Worm (Caenorhabditis elegans): ENCODE results near the gene T07H3.8.

Gene T07H3.8

ce11 chrII:1601507-1601906 lies 15.1 kb downstream of the T07H3.8 start, which contains the start of gene bath-47:
Gene bath-47 (plus strand): TSS chrII:1601811.
- peak; percentile 59 for TF ChIP-seq elt-2 (tag; optimal IDR thresholded peaks at IDR 0.05)
- no peak for TF ChIP-seq nhr-67 (tag; optimal IDR thresholded peaks at IDR 0.05)
- TF ChIP-seq pqm-1 (tag; optimal IDR thresholded peaks at IDR 0.05), result peak; percentile 36

- TF ChIP-seq nhr-23 (tag; optimal IDR thresholded peaks at IDR 0.05), result no peak
- TF ChIP-seq nhr-77 (tag; optimal IDR thresholded peaks at IDR 0.05), result no peak
- TF ChIP-seq ceh-9 (tag; optimal IDR thresholded peaks at IDR 0.05), result no peak
- TF ChIP-seq nhr-237 (tag; optimal IDR thresholded peaks at IDR 0.05), result no peak
- TF ChIP-seq elt-1 (tag; optimal IDR thresholded peaks at IDR 0.05), result no peak
- no peak for TF ChIP-seq ztf-11 (tag; optimal IDR thresholded peaks at IDR 0.05)
- TF ChIP-seq lsy-12 (tag; optimal IDR thresholded peaks at IDR 0.05), result no peak
- no peak for TF ChIP-seq ama-1 (optimal IDR thresholded peaks at IDR 0.05)
- no peak for TF ChIP-seq jun-1 (tag; optimal IDR thresholded peaks at IDR 0.05)
- no peak for TF ChIP-seq tbx-2 (tag; optimal IDR thresholded peaks at IDR 0.05)
- TF ChIP-seq skn-1 (tag; optimal IDR thresholded peaks at IDR 0.05), result no peak
- no peak for TF ChIP-seq snpc-4 (tag; optimal IDR thresholded peaks at IDR 0.05)
- TF ChIP-seq lin-39 (tag; optimal IDR thresholded peaks at IDR 0.05), result no peak
- TF ChIP-seq egl-27 (tag; optimal IDR thresholded peaks at IDR 0.05), result no peak
- TF ChIP-seq ceh-16 (tag; optimal IDR thresholded peaks at IDR 0.05), result no peak
- TF ChIP-seq mdl-1 (tag; optimal IDR thresholded peaks at IDR 0.05), result no peak
- TF ChIP-seq pqm-1 (tag; optimal IDR thresholded peaks at IDR 0.05), result no peak
Measured at ce11 chrII:1603049-1603448, 16.6 kb downstream of the T07H3.8 start.

- TF ChIP-seq ceh-28 (tag; optimal IDR thresholded peaks at IDR 0.05) (no peak), ama-1 (optimal IDR thresholded peaks at IDR 0.05) (no peak), egl-5 (tag; optimal IDR thresholded peaks at IDR 0.05) (no peak), lin-15B (tag; optimal IDR thresholded peaks at IDR 0.05) (no peak), nhr-23 (tag; optimal IDR thresholded peaks at IDR 0.05) (no peak), elt-2 (tag; optimal IDR thresholded peaks at IDR 0.05) (no peak), nhr-12 (tag; optimal IDR thresholded peaks at IDR 0.05) (no peak), eor-1 (tag; optimal IDR thresholded peaks at IDR 0.05) (no peak), ztf-11 (tag; optimal IDR thresholded peaks at IDR 0.05) (no peak), daf-12 (tag; optimal IDR thresholded peaks at IDR 0.05) (no peak), jun-1 (tag; optimal IDR thresholded peaks at IDR 0.05) (no peak), egl-27 (tag; optimal IDR thresholded peaks at IDR 0.05) (no peak), nhr-28 (tag; optimal IDR thresholded peaks at IDR 0.05) (no peak)
Measured at ce11 chrII:1605010-1605409, 18.6 kb downstream of the T07H3.8 start.

- TF ChIP-seq nhr-11 (tag; optimal IDR thresholded peaks at IDR 0.05) (no peak), nhr-43 (tag; optimal IDR thresholded peaks at IDR 0.05; ENCODE audit: poor library complexity, severe bottlenecking) (no peak), daf-12 (tag; optimal IDR thresholded peaks at IDR 0.05) (no peak), jun-1 (tag; optimal IDR thresholded peaks at IDR 0.05) (no peak), elt-1 (tag; optimal IDR thresholded peaks at IDR 0.05) (no peak), nhr-76 (tag; optimal IDR thresholded peaks at IDR 0.05) (no peak), fkh-10 (GFP tag; optimal IDR thresholded peaks at IDR 0.05) (no peak), nhr-67 (tag; optimal IDR thresholded peaks at IDR 0.05) (no peak)
Measured at ce11 chrII:1606079-1606478, 19.7 kb downstream of the T07H3.8 start, which contains the start of gene bath-33. Gene bath-33 (minus strand): TSS chrII:1606179.

ce11 chrII:1607575-1607974 lies 21.2 kb downstream of the T07H3.8 start:
- TF ChIP-seq pqm-1 (tag; optimal IDR thresholded peaks at IDR 0.05) (peak; percentile 19), nhr-67 (tag; optimal IDR thresholded peaks at IDR 0.05) (no peak), ceh-82 (tag; optimal IDR thresholded peaks at IDR 0.05) (no peak), pha-4 (tag; optimal IDR thresholded peaks at IDR 0.05) (peak; percentile 67), elt-2 (tag; optimal IDR thresholded peaks at IDR 0.05) (peak; percentile 82)

DNA sequence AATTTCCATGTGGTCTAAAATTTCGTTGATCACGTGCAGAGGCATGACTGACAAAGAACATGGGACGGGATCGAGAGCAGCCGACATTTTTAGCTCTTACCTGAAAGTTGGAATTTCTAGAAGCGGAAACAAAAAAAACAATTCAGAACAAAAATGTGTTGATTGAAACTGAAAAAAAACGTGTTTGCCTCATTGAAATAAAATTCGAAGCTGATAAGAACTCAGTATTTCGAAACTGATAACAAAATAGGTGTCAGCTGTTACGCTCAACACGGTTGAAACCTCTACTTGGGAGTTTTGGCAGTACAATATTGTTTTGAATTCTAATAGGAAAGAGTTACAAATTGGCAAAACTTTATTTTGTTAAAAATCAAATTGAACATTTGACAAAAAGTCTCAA lies 22.5 kb downstream of the T07H3.8 start:
- TF ChIP-seq elt-3 (tag; optimal IDR thresholded peaks at IDR 0.05) (no peak), nhr-76 (tag; optimal IDR thresholded peaks at IDR 0.05) (no peak), unc-39 (tag; optimal IDR thresholded peaks at IDR 0.05) (no peak), fkh-2 (tag; optimal IDR thresholded peaks at IDR 0.05) (no peak), nhr-23 (tag; optimal IDR thresholded peaks at IDR 0.05) (no peak), jun-1 (tag; optimal IDR thresholded peaks at IDR 0.05) (peak; percentile 6), fkh-10 (GFP tag; optimal IDR thresholded peaks at IDR 0.05) (no peak), pqm-1 (tag; optimal IDR thresholded peaks at IDR 0.05) (peak; percentile 14), daf-12 (tag; optimal IDR thresholded peaks at IDR 0.05) (no peak), pha-4 (tag; optimal IDR thresholded peaks at IDR 0.05) (peak; percentile 34), eor-1 (tag; optimal IDR thresholded peaks at IDR 0.05) (no peak), lin-15B (tag; optimal IDR thresholded peaks at IDR 0.05) (no peak), hmg-11 (tag; optimal IDR thresholded peaks at IDR 0.05) (no peak), ztf-11 (tag; optimal IDR thresholded peaks at IDR 0.05) (no peak), elt-2 (tag; optimal IDR thresholded peaks at IDR 0.05) (peak; percentile 88), nhr-25 (tag; optimal IDR thresholded peaks at IDR 0.05) (no peak), snpc-4 (tag; optimal IDR thresholded peaks at IDR 0.05) (no peak), nhr-12 (tag; optimal IDR thresholded peaks at IDR 0.05) (no peak), ama-1 (optimal IDR thresholded peaks at IDR 0.05) (no peak), ceh-82 (tag; optimal IDR thresholded peaks at IDR 0.05) (no peak), skn-1 (tag; optimal IDR thresholded peaks at IDR 0.05) (no peak), nhr-67 (tag; optimal IDR thresholded peaks at IDR 0.05) (no peak), nhr-77 (tag; optimal IDR thresholded peaks at IDR 0.05) (no peak), egl-5 (tag; optimal IDR thresholded peaks at IDR 0.05) (no peak)

Data from whole organism, L3 larva.